Worm (Caenorhabditis elegans) whole organism, L1 larva: ENCODE measurements around the gene mxl-3.
A peak's percentile ranks its signal among the peaks of the same experiment; 100 is the strongest.

Experiments used
- alr-1 ChIP-seq: fragments of 200-800 bp; sonication (Bioruptor generic); optimal IDR thresholded peaks from 2 replicates; lab custom pipeline; 2018; ENCODE audit warnings: borderline replicate concordance, mild to moderate bottlenecking, missing genetic modification characterization, missing compliant biosample characterization
- ama-1 ChIP-seq: fragments of 150-350 bp; optimal IDR thresholded peaks from 2 replicates; lab custom pipeline; 2014
- blmp-1 ChIP-seq: fragments of 150-350 bp; optimal IDR thresholded peaks from 2 replicates; lab custom pipeline; 2014; ENCODE audit warnings: missing biosample characterization, missing genetic modification characterization
- ceh-63 ChIP-seq: fragments of 200-800 bp; sonication (Bioruptor generic); optimal IDR thresholded peaks from 2 replicates; lab custom pipeline; 2018; ENCODE audit warnings: mild to moderate bottlenecking, missing genetic modification characterization, missing compliant biosample characterization
- ceh-82 ChIP-seq, 3 experiments: fragments of 150-350 bp in 1 of 3; sonication (generic microtip) in 2 of 3; optimal IDR thresholded peaks; 2 replicates each; lab custom pipeline; 2014 to 2017; ENCODE audit warnings: missing biosample characterization in 3 of 3, missing genetic modification characterization in 3 of 3
- ceh-88 ChIP-seq: fragments of 200-800 bp; sonication (Bioruptor generic); IDR thresholded peaks from 2 replicates; pipeline ENCODE4 v1.3.6; 2022; ENCODE audit warnings: missing genetic modification characterization, missing compliant biosample characterization
- ces-1 ChIP-seq: fragments of 150-350 bp; optimal IDR thresholded peaks from 2 replicates; lab custom pipeline; 2014; ENCODE audit warnings: missing biosample characterization, missing genetic modification reagents, missing genetic modification characterization
- elt-2 ChIP-seq: sonication (generic microtip); optimal IDR thresholded peaks from 2 replicates; lab custom pipeline; 2016; ENCODE audit warnings: missing genetic modification characterization, mild to moderate bottlenecking, inconsistent platforms, missing compliant biosample characterization, missing genetic modification reagents
- elt-3 ChIP-seq, 6 experiments: fragments of 150-350 bp in 1 of 6; sonication (generic microtip); optimal IDR thresholded peaks; 2 replicates each; lab custom pipeline; 2017 to 2018; ENCODE audit warnings: missing biosample characterization in 6 of 6, missing genetic modification characterization in 6 of 6, inconsistent platforms in 1 of 6
- ets-5 ChIP-seq: fragments of 200-800 bp; sonication (Bioruptor generic); IDR thresholded peaks from 2 replicates; pipeline ENCODE4 v1.3.6; 2022; ENCODE audit warnings: missing genetic modification characterization, missing compliant biosample characterization
- fkh-10 ChIP-seq: sonication (generic microtip); optimal IDR thresholded peaks from 2 replicates; lab custom pipeline; 2017; ENCODE audit warnings: missing biosample characterization, missing genetic modification reagents, missing genetic modification characterization
- fkh-8 ChIP-seq: sonication (generic microtip); optimal IDR thresholded peaks from 2 replicates; lab custom pipeline; 2016; ENCODE audit warnings: mild to moderate bottlenecking, missing genetic modification characterization, missing compliant biosample characterization
- hlh-17 ChIP-seq: fragments of 200-800 bp; sonication (Bioruptor generic); optimal IDR thresholded peaks from 2 replicates; lab custom pipeline; 2018; ENCODE audit warnings: missing genetic modification characterization, mild to moderate bottlenecking, missing compliant biosample characterization, moderate library complexity, borderline replicate concordance
- isw-1 ChIP-seq: fragments of 200-800 bp; sonication (Bioruptor generic); IDR thresholded peaks from 2 replicates; pipeline ENCODE4 v1.3.6; 2022; ENCODE audit warnings: missing genetic modification characterization, missing compliant biosample characterization
- lin-13 ChIP-seq: fragments of 150-350 bp; optimal IDR thresholded peaks from 2 replicates; lab custom pipeline; 2014; ENCODE audit warnings: missing biosample characterization, missing genetic modification reagents, missing genetic modification characterization
- lin-14 ChIP-seq: fragments of 200-800 bp; sonication (Bioruptor generic); optimal IDR thresholded peaks from 2 replicates; lab custom pipeline; 2018; ENCODE audit warnings: mild to moderate bottlenecking, missing genetic modification characterization, moderate library complexity, missing compliant biosample characterization
- lin-35 ChIP-seq, 2 experiments: fragments of 150-350 bp; optimal IDR thresholded peaks; 2 replicates each; lab custom pipeline; 2014; ENCODE audit warnings: missing biosample characterization in 2 of 2, missing genetic modification characterization in 2 of 2, missing genetic modification reagents in 2 of 2
- lir-3 ChIP-seq: sonication (generic microtip); optimal IDR thresholded peaks from 2 replicates; lab custom pipeline; 2016; ENCODE audit warnings: mild to moderate bottlenecking, missing genetic modification characterization, moderate library complexity, missing compliant biosample characterization; ENCODE audit not compliant: poor library complexity
- mdl-1 ChIP-seq, 2 experiments: fragments of 150-350 bp; optimal IDR thresholded peaks; 2 replicates each; lab custom pipeline; 2014 to 2017; ENCODE audit warnings: missing biosample characterization in 2 of 2, missing genetic modification characterization in 2 of 2, inconsistent platforms in 1 of 2
- nhr-12 ChIP-seq: sonication (generic microtip); optimal IDR thresholded peaks from 2 replicates; lab custom pipeline; 2017; ENCODE audit warnings: missing biosample characterization, missing genetic modification characterization
- nhr-19 ChIP-seq: fragments of 200-800 bp; sonication (Bioruptor generic); conservative IDR thresholded peaks from 2 replicates; pipeline ENCODE4 v1.3.6; 2022; ENCODE audit warnings: missing genetic modification characterization, missing compliant biosample characterization
- nhr-20 ChIP-seq: sonication (generic microtip); optimal IDR thresholded peaks from 2 replicates; lab custom pipeline; 2016; ENCODE audit warnings: mild to moderate bottlenecking, missing genetic modification characterization, missing compliant biosample characterization
- nhr-237 ChIP-seq: fragments of 150-350 bp; optimal IDR thresholded peaks from 2 replicates; lab custom pipeline; 2014; ENCODE audit warnings: missing biosample characterization, missing genetic modification characterization
- nhr-47 ChIP-seq: sonication (generic microtip); optimal IDR thresholded peaks from 2 replicates; lab custom pipeline; 2016; ENCODE audit warnings: mild to moderate bottlenecking, missing genetic modification characterization, moderate library complexity, missing compliant biosample characterization
- nhr-71 ChIP-seq: sonication (generic microtip); optimal IDR thresholded peaks from 2 replicates; lab custom pipeline; 2016; ENCODE audit warnings: mild to moderate bottlenecking, missing genetic modification characterization, moderate library complexity, missing compliant biosample characterization
- pax-3 ChIP-seq: fragments of 200-800 bp; sonication (Bioruptor generic); optimal IDR thresholded peaks from 2 replicates; lab custom pipeline; 2018; ENCODE audit warnings: mild to moderate bottlenecking, missing genetic modification characterization, moderate library complexity, missing compliant biosample characterization
- pqm-1 ChIP-seq: sonication (generic microtip); optimal IDR thresholded peaks from 3 replicates; lab custom pipeline; 2017; ENCODE audit warnings: missing biosample characterization, missing genetic modification characterization
- rnt-1 ChIP-seq: sonication (generic microtip); optimal IDR thresholded peaks from 2 replicates; lab custom pipeline; 2016; ENCODE audit warnings: mild to moderate bottlenecking, missing genetic modification characterization, moderate library complexity, missing compliant biosample characterization
- skn-1 ChIP-seq: fragments of 150-350 bp; optimal IDR thresholded peaks from 2 replicates; lab custom pipeline; 2014; ENCODE audit warnings: missing biosample characterization, missing genetic modification characterization
- snu-23 ChIP-seq: sonication (generic microtip); optimal IDR thresholded peaks from 2 replicates; lab custom pipeline; 2016; ENCODE audit warnings: missing genetic modification characterization, missing compliant biosample characterization
- sptf-1 ChIP-seq: fragments of 150-350 bp; optimal IDR thresholded peaks from 2 replicates; lab custom pipeline; 2014; ENCODE audit warnings: missing biosample characterization, missing genetic modification characterization
- unc-62 ChIP-seq: fragments of 150-350 bp; optimal IDR thresholded peaks from 2 replicates; lab custom pipeline; 2014; ENCODE audit warnings: missing biosample characterization, missing genetic modification reagents, missing genetic modification characterization
- unc-86 ChIP-seq: sonication (generic microtip); optimal IDR thresholded peaks from 2 replicates; lab custom pipeline; 2016; ENCODE audit warnings: missing genetic modification characterization, missing compliant biosample characterization
- zip-4 ChIP-seq: fragments of 200-800 bp; sonication (Bioruptor generic); optimal IDR thresholded peaks from 2 replicates; lab custom pipeline; 2018; ENCODE audit warnings: mild to moderate bottlenecking, missing genetic modification characterization, moderate library complexity, missing compliant biosample characterization
- ztf-11 ChIP-seq, 2 experiments: sonication (generic microtip); optimal IDR thresholded peaks; 2 replicates each; lab custom pipeline; 2016 to 2017; ENCODE audit warnings: missing genetic modification characterization in 2 of 2, missing biosample characterization in 1 of 2, missing compliant biosample characterization in 1 of 2

Gene mxl-3

DNA sequence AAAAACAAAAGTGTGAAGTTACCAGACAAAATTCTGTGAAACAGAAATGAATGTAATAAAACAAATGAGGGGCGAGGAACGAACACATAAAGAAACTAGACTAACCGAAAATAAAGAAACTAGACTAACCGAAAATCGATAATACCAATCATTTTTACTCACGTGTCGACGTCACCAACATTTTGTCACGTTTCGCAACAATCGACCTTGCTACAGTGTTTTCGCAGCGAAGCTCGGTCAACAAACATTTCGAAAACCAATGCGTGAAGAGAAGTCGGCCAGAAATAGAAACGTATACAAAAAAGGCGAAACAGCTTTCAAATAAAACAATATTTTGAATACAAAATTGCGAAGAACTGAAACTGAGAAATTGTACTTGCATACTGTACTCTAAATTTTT is 16.4 kb upstream of the mxl-3 start (continued):
- TF ChIP-seq lin-14 (GFP tag; lab: Kevin White, UChicago) (peak; percentile 48), blmp-1 (tag; lab: Kevin White, UChicago) (peak; percentile 15), nhr-19 (GFP tag; lab: Robert Waterston, UW) (0 out of 2 replicates have a peak, but pooled peaks have one; percentile 8), ama-1 (lab: Kevin White, UChicago) (no peak), lir-3 (tag; lab: Kevin White, UChicago) (no peak), isw-1 (no peak), snu-23 (peak; percentile 42), sptf-1 (no peak), ets-5 (GFP tag; lab: Robert Waterston, UW) (no peak), skn-1 (tag; lab: Kevin White, UChicago) (no peak), elt-3 (tag; optimal IDR thresholded peaks at IDR 0.05; lab: Kevin White, UChicago) (peak in 1 of 6 experiments; percentile 44)
- TF ChIP-seq, all 84 proteins: peak for 10

DNA sequence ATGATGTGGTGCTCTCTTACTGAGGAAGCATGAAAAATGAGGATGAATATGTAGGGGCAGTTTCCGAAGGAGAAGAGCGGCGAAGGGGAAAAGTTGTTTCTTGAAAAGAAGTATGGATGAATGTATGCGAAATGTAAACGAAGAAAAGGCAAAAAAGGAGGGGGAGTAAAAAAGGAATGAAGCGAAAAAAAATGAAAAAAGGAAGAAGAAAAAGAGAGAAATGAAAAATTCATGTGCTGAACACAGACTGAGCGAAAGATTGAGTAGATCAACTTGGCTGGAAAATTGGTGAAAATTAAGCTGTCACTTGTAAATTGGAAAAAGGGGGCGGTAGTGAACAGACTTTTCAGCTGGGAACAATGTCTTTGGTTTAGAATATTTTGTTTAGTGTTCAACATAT is 14.3 kb upstream of the mxl-3 start, which contains the start of gene C49F8.1:
C49F8.1 (minus strand) TSS at position 101 of the 400 bp plus-strand sequence.
- TF ChIP-seq pax-3 (no peak), fkh-10 (GFP tag; lab: Kevin White, UChicago) (peak; percentile 4), skn-1 (tag; lab: Kevin White, UChicago) (no peak), nhr-237 (tag; lab: Kevin White, UChicago) (no peak), ceh-88 (no peak), fkh-8 (tag; lab: Kevin White, UChicago) (no peak), ceh-82 (tag; optimal IDR thresholded peaks at IDR 0.05; lab: Kevin White, UChicago) (no peak), zip-4 (GFP tag; lab: Kevin White, UChicago) (no peak), unc-62 (GFP tag; lab: Kevin White, UChicago) (no peak), ces-1 (GFP tag; lab: Kevin White, UChicago) (no peak), rnt-1 (no peak), lin-14 (GFP tag; lab: Kevin White, UChicago) (peak; percentile 40), ztf-11 (tag; optimal IDR thresholded peaks at IDR 0.05; lab: Kevin White, UChicago) (no peak), unc-86 (peak; percentile 48), hlh-17 (no peak), elt-2 (tag; lab: Kevin White, UChicago) (no peak)

DNA sequence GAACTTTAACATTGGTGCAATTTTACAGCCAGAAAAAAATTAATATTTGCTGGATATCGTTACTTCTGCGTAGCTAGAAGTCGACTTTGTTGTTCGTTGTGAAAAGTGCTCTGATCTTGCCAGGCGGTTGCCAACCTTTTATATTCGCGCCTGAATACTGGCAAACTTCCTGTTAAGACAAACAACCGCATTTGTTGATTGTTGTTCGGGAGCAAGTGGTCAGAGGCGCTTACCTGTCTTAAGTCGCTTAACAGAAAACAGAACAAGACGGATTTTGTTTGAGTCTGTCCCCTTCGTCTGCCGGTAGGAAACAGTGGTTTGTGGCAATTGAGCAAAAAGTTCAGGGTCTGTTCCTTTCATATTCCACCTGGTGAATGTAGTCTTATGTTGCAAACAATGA is 11.9 kb upstream of the mxl-3 start, which contains the start of gene C49F8.15:
C49F8.15 (minus strand) TSS at position 101 of the 400 bp plus-strand sequence.
- TF ChIP-seq lin-13 (GFP tag; lab: Kevin White, UChicago) (no peak), nhr-12 (no peak), alr-1 (tag; lab: Kevin White, UChicago) (no peak), ceh-63 (GFP tag; lab: Kevin White, UChicago) (no peak), nhr-47 (tag; lab: Kevin White, UChicago) (no peak), pqm-1 (tag; lab: Kevin White, UChicago) (no peak), pax-3 (no peak)

DNA sequence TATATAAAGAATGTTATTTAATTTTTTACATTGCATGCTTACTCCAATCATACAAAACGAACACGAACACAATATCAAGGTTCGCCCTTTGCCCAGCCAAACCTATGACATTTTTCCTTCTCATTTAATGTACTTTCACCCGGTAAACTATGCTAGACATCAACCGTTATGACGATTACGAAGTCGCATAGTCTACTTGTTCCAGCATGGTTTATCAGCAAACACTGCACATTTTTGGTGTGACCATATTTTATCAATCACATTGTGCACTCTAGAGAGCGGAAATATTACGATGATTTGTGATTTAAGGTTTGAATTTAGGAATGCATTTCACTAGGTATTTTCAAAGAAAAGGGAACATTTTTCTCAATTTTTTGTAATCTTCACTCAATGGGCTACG is 10.0 kb upstream of the mxl-3 start:
- peak in 1 of 2 experiments; percentile 50 for TF ChIP-seq lin-35 (GFP tag; optimal IDR thresholded peaks at IDR 0.05; lab: Kevin White, UChicago)
- TF ChIP-seq elt-2 (tag; lab: Kevin White, UChicago), result peak; percentile 84
- peak; percentile 23 for TF ChIP-seq nhr-71 (tag; lab: Kevin White, UChicago)
- TF ChIP-seq lin-14 (GFP tag; lab: Kevin White, UChicago), result peak; percentile 6
- no peak for TF ChIP-seq elt-3 (tag; optimal IDR thresholded peaks at IDR 0.05; lab: Kevin White, UChicago)
- TF ChIP-seq hlh-17, result no peak
- no peak for TF ChIP-seq lin-13 (GFP tag; lab: Kevin White, UChicago)
- TF ChIP-seq nhr-20 (tag; lab: Kevin White, UChicago), result peak; percentile 35
- no peak for TF ChIP-seq mdl-1 (tag; optimal IDR thresholded peaks at IDR 0.05; lab: Kevin White, UChicago)
- peak; percentile 14; the same call in 1 of the 2 replicates for TF ChIP-seq nhr-19 (GFP tag; lab: Robert Waterston, UW)
